Fruit fly (Drosophila melanogaster) whole organism, embryonic: ENCODE results near the gene CG42554.

Experiments used
- ATbp ChIP-seq: fragments of 200-800 bp; sonication (Bioruptor generic); optimal IDR thresholded peaks from 2 replicates; lab custom pipeline; 2017; ENCODE audit warnings: missing biosample characterization, mild to moderate bottlenecking, missing genetic modification characterization, missing genetic modification reagents
- Asciz ChIP-seq: fragments of 200-800 bp; sonication (Bioruptor generic); optimal IDR thresholded peaks from 2 replicates; lab custom pipeline; 2017; ENCODE audit warnings: missing biosample characterization, mild to moderate bottlenecking, missing genetic modification characterization, missing genetic modification reagents
- Bdp1 ChIP-seq: fragments of 200-800 bp; sonication (Bioruptor generic); optimal IDR thresholded peaks from 3 replicates; lab custom pipeline; 2016; ENCODE audit warnings: missing biosample characterization, missing genetic modification characterization
- CG10543 ChIP-seq: fragments of 200-800 bp; sonication (Bioruptor generic); optimal IDR thresholded peaks from 3 replicates; lab custom pipeline; 2017; ENCODE audit warnings: missing biosample characterization, mild to moderate bottlenecking, missing genetic modification characterization, moderate library complexity
- CG14014 ChIP-seq: fragments of 200-800 bp; sonication (Bioruptor generic); IDR thresholded peaks from 2 replicates; pipeline ENCODE4 v1.3.6; 2022; ENCODE audit warnings: missing biosample characterization, missing genetic modification characterization
- CG16779 ChIP-seq: fragments of 200-800 bp; sonication (Bioruptor generic); IDR thresholded peaks from 2 replicates; pipeline ENCODE4 v1.3.6; 2022; ENCODE audit warnings: missing biosample characterization, missing genetic modification characterization
- CG17912 ChIP-seq: fragments of 200-800 bp; sonication (Bioruptor generic); optimal IDR thresholded peaks from 2 replicates; lab custom pipeline; 2018; ENCODE audit warnings: missing biosample characterization, mild to moderate bottlenecking, missing genetic modification characterization
- CG18599 ChIP-seq: fragments of 200-800 bp; sonication (Bioruptor generic); optimal IDR thresholded peaks from 3 replicates; lab custom pipeline; 2017; ENCODE audit warnings: missing biosample characterization, missing genetic modification characterization, mild to moderate bottlenecking, moderate library complexity, missing genetic modification reagents
- CG31365 ChIP-seq: fragments of 200-800 bp; sonication (Bioruptor generic); optimal IDR thresholded peaks from 2 replicates; lab custom pipeline; 2018; ENCODE audit warnings: missing biosample characterization, mild to moderate bottlenecking, missing genetic modification characterization
- CG34376 ChIP-seq: fragments of 200-800 bp; sonication (Bioruptor generic); optimal IDR thresholded peaks from 2 replicates; lab custom pipeline; 2018; ENCODE audit warnings: missing biosample characterization, mild to moderate bottlenecking, missing genetic modification characterization
- CG34422 ChIP-seq: fragments of 200-800 bp; sonication (Bioruptor generic); IDR thresholded peaks from 3 replicates; pipeline ENCODE4 v1.3.6; 2022; ENCODE audit warnings: missing biosample characterization, missing genetic modification characterization
- CG6791 ChIP-seq: fragments of 200-800 bp; sonication (Bioruptor generic); IDR thresholded peaks from 3 replicates; pipeline ENCODE4 v1.3.6; 2022; ENCODE audit warnings: missing biosample characterization, missing genetic modification characterization; ENCODE audit not compliant: partially characterized antibody
- CG9437 ChIP-seq: fragments of 200-800 bp; sonication (Bioruptor generic); optimal IDR thresholded peaks from 2 replicates; lab custom pipeline; 2018; ENCODE audit warnings: missing biosample characterization, mild to moderate bottlenecking, missing genetic modification characterization
- CG9817 ChIP-seq: fragments of 200-800 bp; sonication (Bioruptor generic); optimal IDR thresholded peaks from 2 replicates; lab custom pipeline; 2018; ENCODE audit warnings: missing biosample characterization, mild to moderate bottlenecking, missing genetic modification characterization, moderate library complexity
- Camta ChIP-seq: fragments of 200-800 bp; sonication (Bioruptor generic); optimal IDR thresholded peaks from 2 replicates; lab custom pipeline; 2016; ENCODE audit warnings: missing biosample characterization, missing genetic modification characterization
- Ets65A ChIP-seq: fragments of 200-800 bp; sonication (Bioruptor generic); peaks from one replicate; lab custom pipeline; 2016; ENCODE audit warnings: missing biosample characterization, missing genetic modification characterization
- Ets97D ChIP-seq: fragments of 200-800 bp; sonication (Bioruptor generic); optimal IDR thresholded peaks from 3 replicates; lab custom pipeline; 2016; ENCODE audit warnings: missing biosample characterization, missing genetic modification characterization
- GATAe ChIP-seq: fragments of 200-800 bp; sonication (Bioruptor generic); conservative IDR thresholded peaks from 2 replicates; pipeline ENCODE4 v1.3.6; 2022; ENCODE audit warnings: missing biosample characterization, missing genetic modification characterization
- Hey ChIP-seq: fragments of 200-800 bp; sonication (Bioruptor generic); optimal IDR thresholded peaks from 3 replicates; lab custom pipeline; 2018; ENCODE audit warnings: missing biosample characterization, mild to moderate bottlenecking, missing genetic modification characterization
- HmgZ ChIP-seq: fragments of 200-800 bp; sonication (Bioruptor generic); optimal IDR thresholded peaks from 2 replicates; lab custom pipeline; 2018; ENCODE audit warnings: missing biosample characterization, mild to moderate bottlenecking, missing genetic modification characterization
- Med ChIP-seq: fragments of 200-800 bp; sonication (Bioruptor generic); peaks from one replicate; lab custom pipeline; 2016; ENCODE audit warnings: missing biosample characterization, missing genetic modification characterization, mild to moderate bottlenecking, inconsistent platforms, moderate library complexity
- NC2α ChIP-seq: fragments of 200-800 bp; sonication (Bioruptor generic); optimal IDR thresholded peaks from 2 replicates; lab custom pipeline; 2016; ENCODE audit warnings: missing biosample characterization, missing genetic modification characterization
- YL-1 ChIP-seq: fragments of 200-800 bp; sonication (Bioruptor generic); optimal IDR thresholded peaks from 3 replicates; lab custom pipeline; 2017; ENCODE audit warnings: missing biosample characterization, mild to moderate bottlenecking, missing genetic modification characterization
- ab ChIP-seq: fragments of 200-800 bp; sonication (Bioruptor generic); optimal IDR thresholded peaks from 2 replicates; lab custom pipeline; 2016; ENCODE audit warnings: missing biosample characterization, missing genetic modification characterization
- ara ChIP-seq: fragments of 200-800 bp; sonication (Bioruptor generic); IDR thresholded peaks from 2 replicates; pipeline ENCODE4 v1.3.6; 2022; ENCODE audit warnings: missing biosample characterization, missing genetic modification characterization
- az2 ChIP-seq: fragments of 200-800 bp; sonication (Bioruptor generic); optimal IDR thresholded peaks from 3 replicates; lab custom pipeline; 2016; ENCODE audit warnings: missing biosample characterization, missing genetic modification characterization
- chinmo ChIP-seq: fragments of 200-800 bp; sonication (Bioruptor generic); IDR thresholded peaks from 4 replicates; pipeline ENCODE4 v1.3.6; 2022; ENCODE audit warnings: missing biosample characterization, missing genetic modification characterization; ENCODE audit not compliant: partially characterized antibody
- en ChIP-seq: fragments of 200-800 bp; sonication (Bioruptor generic); optimal IDR thresholded peaks from 2 replicates; lab custom pipeline; 2016; ENCODE audit warnings: missing biosample characterization, missing genetic modification characterization
- exex ChIP-seq: fragments of 200-800 bp; sonication (Bioruptor generic); optimal IDR thresholded peaks from 4 replicates; lab custom pipeline; 2018; ENCODE audit warnings: missing biosample characterization, mild to moderate bottlenecking, missing genetic modification characterization, moderate library complexity
- eyg ChIP-seq: fragments of 200-800 bp; sonication (Bioruptor generic); optimal IDR thresholded peaks from 3 replicates; lab custom pipeline; 2016; ENCODE audit warnings: missing biosample characterization, missing genetic modification characterization
- grn ChIP-seq: fragments of 200-800 bp; sonication (Bioruptor generic); optimal IDR thresholded peaks from 3 replicates; lab custom pipeline; 2017; ENCODE audit warnings: missing biosample characterization, missing genetic modification characterization
- lab ChIP-seq: fragments of 200-800 bp; sonication (Bioruptor generic); optimal IDR thresholded peaks from 3 replicates; lab custom pipeline; 2017; ENCODE audit warnings: missing biosample characterization, missing genetic modification characterization, mild to moderate bottlenecking, moderate library complexity, missing genetic modification reagents
- mirr ChIP-seq: fragments of 200-800 bp; sonication (Bioruptor generic); optimal IDR thresholded peaks from 3 replicates; lab custom pipeline; 2018; ENCODE audit warnings: missing biosample characterization, mild to moderate bottlenecking, missing genetic modification characterization
- mld ChIP-seq: fragments of 200-800 bp; sonication (Bioruptor generic); IDR thresholded peaks from 3 replicates; pipeline ENCODE4 v1.3.6; 2022; ENCODE audit warnings: missing biosample characterization, missing genetic modification characterization; ENCODE audit not compliant: partially characterized antibody
- nau ChIP-seq: fragments of 200-800 bp; sonication (Bioruptor generic); optimal IDR thresholded peaks from 3 replicates; lab custom pipeline; 2017; ENCODE audit warnings: missing biosample characterization, mild to moderate bottlenecking, missing genetic modification characterization, missing genetic modification reagents
- oc ChIP-seq: fragments of 200-800 bp; sonication (Bioruptor generic); optimal IDR thresholded peaks from 2 replicates; lab custom pipeline; 2018; ENCODE audit warnings: missing biosample characterization, mild to moderate bottlenecking, missing genetic modification characterization, moderate library complexity
- sens ChIP-seq: fragments of 200-800 bp; sonication (Bioruptor generic); peaks from one replicate; lab custom pipeline; 2016; ENCODE audit warnings: missing biosample characterization, missing genetic modification characterization
- slp2 ChIP-seq: fragments of 200-800 bp; sonication (Bioruptor generic); optimal IDR thresholded peaks from 2 replicates; lab custom pipeline; 2016; ENCODE audit warnings: missing biosample characterization, missing genetic modification characterization
- stc ChIP-seq: fragments of 200-800 bp; sonication (Bioruptor generic); IDR thresholded peaks from 2 replicates; pipeline ENCODE4 v1.3.6; 2022; ENCODE audit warnings: missing biosample characterization, missing genetic modification characterization
- sug ChIP-seq: fragments of 200-800 bp; optimal IDR thresholded peaks from 2 replicates; lab custom pipeline; 2019; ENCODE audit warnings: missing biosample characterization, mild to moderate bottlenecking, missing genetic modification characterization, moderate library complexity
- vnd ChIP-seq: fragments of 200-800 bp; sonication (Bioruptor generic); IDR thresholded peaks from 3 replicates; pipeline ENCODE4 v1.3.6; 2022; ENCODE audit warnings: missing biosample characterization, missing genetic modification characterization; ENCODE audit not compliant: partially characterized antibody
- wek ChIP-seq: fragments of 200-800 bp; sonication (Bioruptor generic); optimal IDR thresholded peaks from 3 replicates; lab custom pipeline; 2018; ENCODE audit warnings: missing biosample characterization, mild to moderate bottlenecking, missing genetic modification characterization, moderate library complexity
- z ChIP-seq: fragments of 200-800 bp; sonication (Bioruptor generic); IDR thresholded peaks from 3 replicates; pipeline ENCODE4 v1.3.6; 2022; ENCODE audit warnings: missing biosample characterization, missing genetic modification characterization

The CG42554 gene

DNA sequence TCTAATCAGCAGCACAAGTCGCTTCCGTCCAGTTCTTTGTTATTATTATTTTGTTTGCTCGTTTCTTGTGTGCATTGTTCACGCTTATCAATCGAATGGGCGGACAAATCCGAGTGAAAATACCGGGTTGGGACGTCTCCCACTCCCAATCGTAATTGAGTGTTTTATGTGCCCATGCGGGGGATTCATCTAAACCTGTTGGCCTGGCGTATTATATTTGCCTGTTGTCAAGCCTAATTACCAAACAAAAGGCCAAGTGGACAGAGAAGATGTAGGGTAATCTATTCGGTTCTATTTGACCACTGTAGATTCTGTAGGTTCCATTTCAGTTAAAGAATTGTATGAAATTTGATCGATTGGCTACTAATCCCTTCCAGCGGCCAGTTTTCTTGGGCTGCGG, 40.6 kb downstream of the CG42554 start (continued):
- TF ChIP-seq Med (GFP tag; lab: Kevin White, UChicago) (peak; percentile 49), z (GFP tag; lab: Robert Waterston, UW) (0 out of 3 replicates have a peak, but pooled peaks have one; percentile 48), Ets65A (GFP tag; lab: Kevin White, UChicago) (peak; percentile 88), CG31365 (no peak), ATbp (no peak), Ets97D (GFP tag; lab: Kevin White, UChicago) (no peak), Bdp1 (GFP tag; lab: Kevin White, UChicago) (no peak), mld (GFP tag; lab: Robert Waterston, UW) (no peak), oc (tag; lab: Kevin White, UChicago) (no peak), CG6791 (GFP tag; lab: Robert Waterston, UW) (no peak), nau (no peak), slp2 (GFP tag; lab: Kevin White, UChicago) (no peak), CG9437 (GFP tag; lab: Kevin White, UChicago) (no peak), Camta (no peak), sens (GFP tag; lab: Kevin White, UChicago) (peak; percentile 56), ab (GFP tag; lab: Kevin White, UChicago) (no peak), wek (GFP tag; lab: Kevin White, UChicago) (peak; percentile 69), ara (GFP tag; lab: Robert Waterston, UW) (no peak), YL-1 (GFP tag; lab: Kevin White, UChicago) (no peak), CG34422 (GFP tag; lab: Robert Waterston, UW) (0 out of 3 replicates have a peak, but pooled peaks have one; percentile 15), NC2α (GFP tag; lab: Kevin White, UChicago) (no peak)

DNA sequence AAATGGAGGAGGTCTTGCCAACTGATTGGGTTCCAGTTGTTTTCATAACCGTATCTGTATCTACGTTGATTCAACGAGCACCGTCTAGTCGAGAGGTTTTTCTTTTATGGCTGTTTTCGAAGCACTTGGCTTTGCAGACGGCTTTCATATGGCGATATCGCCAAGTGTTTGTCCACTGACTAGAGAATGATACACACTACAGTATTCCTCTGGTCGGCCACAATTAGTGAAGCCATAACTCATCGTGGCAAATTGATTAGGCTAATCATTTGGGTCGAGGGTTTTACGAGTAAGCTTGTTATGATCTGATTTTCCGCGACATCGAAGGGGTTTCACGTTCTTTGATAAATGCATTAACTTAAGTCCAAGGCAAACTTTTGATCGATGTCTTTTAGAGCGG, 41.2 kb downstream of the CG42554 start:
- TF ChIP-seq Asciz (GFP tag; lab: Kevin White, UChicago) = peak; percentile 8
- TF ChIP-seq CG18599 (GFP tag; lab: Kevin White, UChicago) = peak; percentile 25
- TF ChIP-seq CG14014 (GFP tag; lab: Robert Waterston, UW) = no peak
- 0 out of 2 replicates have a peak, but pooled peaks have one; percentile 18 for TF ChIP-seq stc (GFP tag; lab: Robert Waterston, UW)
- peak; percentile 85 for TF ChIP-seq CG34376
- peak; percentile 93 for TF ChIP-seq exex
- TF ChIP-seq CG16779 (GFP tag; lab: Robert Waterston, UW) = 0 out of 2 replicates have a peak, but pooled peaks have one; percentile 15
- peak; percentile 62 for TF ChIP-seq lab (GFP tag; lab: Kevin White, UChicago)
- TF ChIP-seq sug = peak; percentile 84
- peak; percentile 13 for TF ChIP-seq grn (GFP tag; lab: Kevin White, UChicago)
- peak; percentile 7 for TF ChIP-seq HmgZ (tag; lab: Kevin White, UChicago)
- no peak for TF ChIP-seq eyg (GFP tag; lab: Kevin White, UChicago)
- TF ChIP-seq CG10543 = peak; percentile 16
- TF ChIP-seq CG17912 (GFP tag; lab: Kevin White, UChicago) = peak; percentile 14
- TF ChIP-seq GATAe (GFP tag; lab: Robert Waterston, UW) = peak; percentile 46; the same call in 1 of the 2 replicates
- TF ChIP-seq Hey (tag; lab: Kevin White, UChicago) = peak; percentile 4
- TF ChIP-seq en (GFP tag; lab: Kevin White, UChicago) = no peak
- TF ChIP-seq CG9817 (tag; lab: Kevin White, UChicago) = no peak
- TF ChIP-seq az2 (GFP tag; lab: Kevin White, UChicago) = no peak
- peak; percentile 55; the same call in 2 of the 3 replicates for TF ChIP-seq vnd
- 0 out of 4 replicates have a peak, but pooled peaks have one; percentile 5 for TF ChIP-seq chinmo
- TF ChIP-seq mirr (GFP tag; lab: Kevin White, UChicago) = peak; percentile 83
- TF ChIP-seq, all 482 proteins: peak for 17
